Fruit fly (Drosophila melanogaster) whole organism, wandering third instar larva: Measurements from ENCODE around the gene Tcs4.

Experiments used
- CG32264 ChIP-seq: fragments of 200-800 bp; sonication (Bioruptor generic); optimal IDR thresholded peaks from 2 replicates; lab custom pipeline; 2016; ENCODE audit warnings: missing biosample characterization, missing genetic modification characterization
- Hr83 ChIP-seq: fragments of 200-300 bp; sonication (Bioruptor generic); optimal IDR thresholded peaks from 2 replicates; lab custom pipeline; 2016; ENCODE audit warnings: missing biosample characterization, mild to moderate bottlenecking, missing genetic modification characterization, moderate library complexity; ENCODE audit not compliant: poor library complexity, severe bottlenecking
- br ChIP-seq: fragments of 200-800 bp; sonication (Bioruptor generic); optimal IDR thresholded peaks from 2 replicates; lab custom pipeline; 2016; ENCODE audit warnings: missing biosample characterization, missing genetic modification characterization
- h ChIP-seq: fragments of 200-800 bp; sonication (Bioruptor generic); optimal IDR thresholded peaks from 3 replicates; lab custom pipeline; 2016; ENCODE audit warnings: missing biosample characterization, mild to moderate bottlenecking, missing genetic modification characterization
- jim ChIP-seq: fragments of 175-275, 200-325 bp; sonication (Bioruptor generic); optimal IDR thresholded peaks from 2 replicates; lab custom pipeline; 2016; ENCODE audit warnings: missing biosample characterization, mild to moderate bottlenecking, missing genetic modification characterization
- pan ChIP-seq: fragments of >200 bp; optimal IDR thresholded peaks from 2 replicates; lab custom pipeline; 2017
- psq ChIP-seq: fragments of 200-800 bp; sonication (Bioruptor generic); optimal IDR thresholded peaks from 3 replicates; lab custom pipeline; 2017; ENCODE audit warnings: missing biosample characterization, mild to moderate bottlenecking, missing genetic modification characterization, moderate library complexity
- rgr ChIP-seq: fragments of 200-800 bp; sonication (Bioruptor generic); optimal IDR thresholded peaks from 3 replicates; lab custom pipeline; 2016; ENCODE audit warnings: missing biosample characterization, mild to moderate bottlenecking, missing genetic modification characterization
- sv ChIP-seq: fragments of 200-800 bp; sonication (Bioruptor generic); optimal IDR thresholded peaks from 3 replicates; lab custom pipeline; 2016; ENCODE audit warnings: missing biosample characterization, missing genetic modification characterization
- tai ChIP-seq: sonication (Bioruptor generic); optimal IDR thresholded peaks from 2 replicates; lab custom pipeline; 2016; ENCODE audit warnings: missing biosample characterization, missing genetic modification characterization
- usp ChIP-seq: fragments of >200 bp; optimal IDR thresholded peaks from 2 replicates; lab custom pipeline; 2017; ENCODE audit warnings: missing biosample characterization, missing genetic modification characterization

DNA sequence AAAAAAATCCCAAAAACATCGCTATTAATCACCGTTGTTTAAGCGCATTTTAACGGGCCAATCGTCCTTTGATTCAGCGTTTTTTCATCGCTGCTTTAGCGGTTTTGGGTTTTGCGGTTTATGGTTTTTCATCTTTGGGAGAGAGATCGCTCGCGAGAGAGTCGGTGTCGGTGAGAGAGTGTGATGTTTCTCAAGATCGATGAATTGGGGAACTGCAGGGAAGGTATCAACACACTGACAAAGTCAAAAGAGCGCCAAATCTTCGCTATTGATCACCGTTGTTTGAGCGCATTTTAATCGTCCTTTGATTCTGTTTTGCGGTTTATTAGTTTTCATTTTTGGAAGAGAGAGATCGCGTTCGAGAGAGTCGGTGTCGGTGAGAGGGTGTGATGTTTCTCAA lies 11.5 kb downstream of the Tcs4 start:
- TF ChIP-seq tai (GFP tag; lab: Kevin White, UChicago) = no peak
- TF ChIP-seq jim = no peak
- no peak for TF ChIP-seq pan
- TF ChIP-seq psq (GFP tag; lab: Kevin White, UChicago) = no peak
- TF ChIP-seq Hr83 = no peak
- TF ChIP-seq br (GFP tag; lab: Kevin White, UChicago) = no peak
- TF ChIP-seq h (GFP tag; lab: Kevin White, UChicago) = no peak
- TF ChIP-seq CG32264 (GFP tag; lab: Kevin White, UChicago) = no peak
- TF ChIP-seq rgr (GFP tag; lab: Kevin White, UChicago) = no peak
- TF ChIP-seq sv (GFP tag; lab: Kevin White, UChicago) = no peak
- TF ChIP-seq usp (GFP tag; lab: Kevin White, UChicago) = no peak
